Fruit fly (Drosophila melanogaster): Measurements from ENCODE around the gene tefu.

Gene tefu

dm6 chr3R:15218824-15219576 lies 23.0 kb downstream of the tefu start, which contains the start of the genes SIDL and CG12241 (continued):
- TF ChIP-seq CG10147 (GFP tag; optimal IDR thresholded peaks at IDR 0.05) (peak; percentile 73), slp2 (GFP tag; optimal IDR thresholded peaks at IDR 0.05) (peak; percentile 45), fd102C (GFP tag; optimal IDR thresholded peaks at IDR 0.05) (no peak), CG17612 (GFP tag; IDR thresholded peaks at IDR 0.05) (peak; percentile 87), CG17912 (GFP tag; optimal IDR thresholded peaks at IDR 0.05) (no peak), CG6813 (GFP tag; optimal IDR thresholded peaks at IDR 0.05) (no peak), wdn (GFP tag; IDR thresholded peaks at IDR 0.05) (peak; percentile 70), Adf1 (GFP tag; IDR thresholded peaks at IDR 0.05) (peak; percentile 23; the same call in 1 of the 2 replicates), CG7556 (GFP tag; optimal IDR thresholded peaks at IDR 0.05) (peak; percentile 78), fd64A (GFP tag; optimal IDR thresholded peaks at IDR 0.05) (no peak), schlank (tag; optimal IDR thresholded peaks at IDR 0.05) (peak; percentile 32), en (GFP tag; optimal IDR thresholded peaks at IDR 0.05) (no peak), BEAF-32 (GFP tag; optimal IDR thresholded peaks at IDR 0.05) (peak; percentile 59), prd (optimal IDR thresholded peaks at IDR 0.05) (no peak), prd (GFP tag; IDR thresholded peaks at IDR 0.05) (peak; percentile 96), CG5245 (GFP tag; optimal IDR thresholded peaks at IDR 0.05) (peak; percentile 48), zfh2 (GFP tag; optimal IDR thresholded peaks at IDR 0.05) (peak; percentile 85), exex (tag; optimal IDR thresholded peaks at IDR 0.05) (peak; percentile 68), Hr3 (GFP tag; optimal IDR thresholded peaks at IDR 0.05) (peak; percentile 70), CG14965 (GFP tag; optimal IDR thresholded peaks at IDR 0.05; ENCODE audit: borderline replicate concordance) (no peak), CG7928 (GFP tag; optimal IDR thresholded peaks at IDR 0.05) (peak; percentile 85), CG1602 (GFP tag; optimal IDR thresholded peaks at IDR 0.05) (peak; percentile 45), CG8388 (GFP tag; optimal IDR thresholded peaks at IDR 0.05) (peak; percentile 64), CG16815 (GFP tag; optimal IDR thresholded peaks at IDR 0.05) (peak; percentile 25), p53 (GFP tag; optimal IDR thresholded peaks at IDR 0.05) (no peak), repo (GFP tag; optimal IDR thresholded peaks at IDR 0.05) (peak; percentile 46), maf-S (GFP tag; optimal IDR thresholded peaks at IDR 0.05) (peak; percentile 75), CG8089 (GFP tag; optimal IDR thresholded peaks at IDR 0.05) (no peak), HLH54F (GFP tag; optimal IDR thresholded peaks at IDR 0.05) (peak; percentile 59), Awh (GFP tag; IDR thresholded peaks at IDR 0.05) (peak; percentile 88), CG13287 (GFP tag; IDR thresholded peaks at IDR 0.05; ENCODE audit: partially characterized antibody) (no peak; the same call in 1 of the 2 replicates), sc (optimal IDR thresholded peaks at IDR 0.05) (no peak), sc (GFP tag; optimal IDR thresholded peaks at IDR 0.05) (no peak), CG9727 (GFP tag; optimal IDR thresholded peaks at IDR 0.05) (peak; percentile 90), HLH4C (GFP tag; IDR thresholded peaks at IDR 0.05; ENCODE audit: partially characterized antibody) (no peak; the same call in 2 of the 3 replicates), Dad (GFP tag; optimal IDR thresholded peaks at IDR 0.05) (peak; percentile 78), CG10959 (GFP tag; IDR thresholded peaks at IDR 0.05) (peak; percentile 63), cad (GFP tag; optimal IDR thresholded peaks at IDR 0.05) (no peak), CG17568 (GFP tag; optimal IDR thresholded peaks at IDR 0.05) (no peak), CG1603 (tag; optimal IDR thresholded peaks at IDR 0.05) (no peak), mld (GFP tag; IDR thresholded peaks at IDR 0.05; ENCODE audit: partially characterized antibody) (no peak), ATbp (GFP tag; optimal IDR thresholded peaks at IDR 0.05) (no peak), CG30403 (GFP tag; optimal IDR thresholded peaks at IDR 0.05) (peak; percentile 85), CG3838 (GFP tag; optimal IDR thresholded peaks at IDR 0.05) (peak; percentile 68), CG7357 (GFP tag; IDR thresholded peaks at IDR 0.05) (peak; percentile 89), zfh1 (GFP tag; IDR thresholded peaks at IDR 0.05) (peak; percentile 94), Xbp1 (GFP tag; optimal IDR thresholded peaks at IDR 0.05) (peak; percentile 54), HLH3B (GFP tag; IDR thresholded peaks at IDR 0.05) (peak; percentile 92), Ada2b (GFP tag; IDR thresholded peaks at IDR 0.05) (peak; percentile 94), onecut (GFP tag; IDR thresholded peaks at IDR 0.05) (peak; percentile 96)

Data from whole organism, embryonic.